Worm (Caenorhabditis elegans): ENCODE data around the gene ggtb-1.

The ggtb-1 gene

DNA sequence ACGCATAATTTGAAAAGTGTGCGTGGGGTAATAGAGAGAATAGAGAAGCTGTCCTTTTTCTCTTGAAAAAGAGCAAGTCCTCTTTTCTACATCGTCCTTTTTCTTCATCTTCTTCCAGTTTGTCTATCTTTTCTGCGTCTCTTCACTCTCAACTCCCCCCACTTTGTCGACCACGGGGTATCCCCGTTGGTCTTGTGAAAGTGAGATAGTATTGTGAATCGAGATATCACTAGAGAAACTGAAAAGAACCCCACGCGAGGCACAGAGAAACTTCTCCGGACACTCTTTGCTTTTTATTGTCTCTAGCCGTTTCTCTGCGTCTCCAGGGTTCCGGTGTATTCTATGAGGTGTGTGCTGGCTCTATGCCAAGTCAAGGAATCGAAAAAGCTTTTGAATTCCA is 22.1 kb downstream of the ggtb-1 start (continued):
- peak; percentile 81 for TF ChIP-seq egl-43 (GFP tag; IDR thresholded peaks at IDR 0.05)
- TF ChIP-seq skn-1 (tag; optimal IDR thresholded peaks at IDR 0.05): no peak
- TF ChIP-seq zip-11 (GFP tag; IDR thresholded peaks at IDR 0.05): no peak
- TF ChIP-seq ctbp-1 (GFP tag; IDR thresholded peaks at IDR 0.05): peak; percentile 97
- no peak for TF ChIP-seq daf-19 (GFP tag; conservative IDR thresholded peaks at IDR 0.05)
- no peak for TF ChIP-seq snpc-1.2 (GFP tag; IDR thresholded peaks at IDR 0.05)
- TF ChIP-seq nhr-25 (tag; optimal IDR thresholded peaks at IDR 0.05; ENCODE audit: borderline replicate concordance, insufficient read depth): peak; percentile 83
- no peak for TF ChIP-seq nhr-111 (GFP tag; optimal IDR thresholded peaks at IDR 0.05)
- peak; percentile 82 for TF ChIP-seq nhr-102 (tag; optimal IDR thresholded peaks at IDR 0.05)
- peak; percentile 93 for TF ChIP-seq nhr-48 (tag; optimal IDR thresholded peaks at IDR 0.05)
- TF ChIP-seq ceh-28 (tag; optimal IDR thresholded peaks at IDR 0.05): peak; percentile 27
- TF ChIP-seq rbr-2 (tag; optimal IDR thresholded peaks at IDR 0.05): peak; percentile 92
- no peak for TF ChIP-seq ZK546.5 (tag; optimal IDR thresholded peaks at IDR 0.05)
- TF ChIP-seq duxl-1 (tag; optimal IDR thresholded peaks at IDR 0.05; ENCODE audit: poor library complexity): peak; percentile 63
- no peak for TF ChIP-seq ceh-62 (tag; optimal IDR thresholded peaks at IDR 0.05)
- peak; percentile 85 for TF ChIP-seq gei-8 (GFP tag; optimal IDR thresholded peaks at IDR 0.05)
- TF ChIP-seq lir-3 (tag; optimal IDR thresholded peaks at IDR 0.05): peak; percentile 40
- TF ChIP-seq zfp-2 (tag; optimal IDR thresholded peaks at IDR 0.05): peak; percentile 54
- TF ChIP-seq Y5F2A.4 (GFP tag; optimal IDR thresholded peaks at IDR 0.05): peak; percentile 26
- peak; percentile 89 for TF ChIP-seq T26A8.4 (GFP tag; IDR thresholded peaks at IDR 0.05)
- TF ChIP-seq nhr-28 (tag; optimal IDR thresholded peaks at IDR 0.05): peak; percentile 92
- TF ChIP-seq aha-1 (tag): peak; percentile 93
- peak; percentile 94 for TF ChIP-seq mep-1 (tag; optimal IDR thresholded peaks at IDR 0.05)
- TF ChIP-seq lin-39 (tag; optimal IDR thresholded peaks at IDR 0.05): no peak
- peak; percentile 95 for TF ChIP-seq hmg-1.1 (GFP tag; IDR thresholded peaks at IDR 0.05)
- no peak for TF ChIP-seq dmd-8 (GFP tag; IDR thresholded peaks at IDR 0.05)
- TF ChIP-seq lin-1 (GFP tag; IDR thresholded peaks at IDR 0.05): peak; percentile 95
- no peak for TF ChIP-seq unc-39 (tag; optimal IDR thresholded peaks at IDR 0.05)
- TF ChIP-seq F26F4.8 (GFP tag; conservative IDR thresholded peaks at IDR 0.05): no peak
- no peak for TF ChIP-seq F10B5.3 (tag; optimal IDR thresholded peaks at IDR 0.05)
- TF ChIP-seq Y105C5A.15 (GFP tag; IDR thresholded peaks at IDR 0.05): no peak
- peak; percentile 67 for TF ChIP-seq set-16 (GFP tag; IDR thresholded peaks at IDR 0.05)
- no peak for TF ChIP-seq ztf-7 (tag; optimal IDR thresholded peaks at IDR 0.05)
- no peak for TF ChIP-seq madf-5 (GFP tag; IDR thresholded peaks at IDR 0.05)
- TF ChIP-seq F44E2.7 (GFP tag; IDR thresholded peaks at IDR 0.05): no peak
- TF ChIP-seq egl-27 (tag; optimal IDR thresholded peaks at IDR 0.05): no peak
- TF ChIP-seq lin-38 (GFP tag; IDR thresholded peaks at IDR 0.05): peak; percentile 69
- TF ChIP-seq hlh-30 (tag; optimal IDR thresholded peaks at IDR 0.05; ENCODE audit: insufficient read depth): peak; percentile 98
- TF ChIP-seq nhr-6 (tag; optimal IDR thresholded peaks at IDR 0.05): peak; percentile 39
- peak; percentile 97 for TF ChIP-seq hlh-11 (tag; optimal IDR thresholded peaks at IDR 0.05)
- peak; percentile 99 for TF ChIP-seq mdl-1 (tag; optimal IDR thresholded peaks at IDR 0.05)
- peak; percentile 85 for TF ChIP-seq mes-2 (tag; optimal IDR thresholded peaks at IDR 0.05; ENCODE audit: poor library complexity, severe bottlenecking)
- no peak for TF ChIP-seq cey-2 (tag; optimal IDR thresholded peaks at IDR 0.05; ENCODE audit: borderline replicate concordance, insufficient read depth)
- peak; percentile 60 for TF ChIP-seq arid-1 (GFP tag; conservative IDR thresholded peaks at IDR 0.05)
- TF ChIP-seq daf-12 (tag; optimal IDR thresholded peaks at IDR 0.05): no peak
- TF ChIP-seq ceh-44 (GFP tag; IDR thresholded peaks at IDR 0.05): no peak
- TF ChIP-seq snpc-4 (tag; optimal IDR thresholded peaks at IDR 0.05): no peak
- no peak for TF ChIP-seq tag-97 (GFP tag; IDR thresholded peaks at IDR 0.05)
- TF ChIP-seq aly-2 (tag; optimal IDR thresholded peaks at IDR 0.05): no peak
- TF ChIP-seq spr-3 (GFP tag; optimal IDR thresholded peaks at IDR 0.05): peak; percentile 20
- TF ChIP-seq zfp-3 (GFP tag; conservative IDR thresholded peaks at IDR 0.05): 0 out of 2 replicates have a peak, but pooled peaks have one; percentile 46

All from whole organism, L4 larva.